Fruit fly (Drosophila melanogaster) whole organism, embryonic: ENCODE data around the gene CG12516.
A peak's percentile ranks its signal among the peaks of the same experiment; 100 is the strongest.

Experiments used
- Atf-2 ChIP-seq: fragments of 200-800 bp; sonication (Bioruptor generic); optimal IDR thresholded peaks from 2 replicates; lab custom pipeline; 2016; ENCODE audit warnings: missing biosample characterization, missing genetic modification characterization
- Bteb2 ChIP-seq: fragments of 200-800 bp; sonication (Bioruptor generic); optimal IDR thresholded peaks from 2 replicates; lab custom pipeline; 2016; ENCODE audit warnings: missing biosample characterization, missing genetic modification characterization
- CG10209 ChIP-seq: fragments of 200-800 bp; sonication (Bioruptor generic); optimal IDR thresholded peaks from 3 replicates; lab custom pipeline; 2017; ENCODE audit warnings: missing biosample characterization, mild to moderate bottlenecking, missing genetic modification characterization, missing genetic modification reagents
- CG10321 ChIP-seq: fragments of 200-800 bp; sonication (Bioruptor generic); IDR thresholded peaks from 2 replicates; pipeline ENCODE4 v1.3.6; 2022; ENCODE audit warnings: missing biosample characterization, missing genetic modification characterization
- CG10366 ChIP-seq: fragments of 200-800 bp; sonication (Bioruptor generic); IDR thresholded peaks from 2 replicates; pipeline ENCODE4 v1.3.6; 2022; ENCODE audit warnings: missing biosample characterization, missing genetic modification characterization
- CG10462 ChIP-seq: fragments of 200-800 bp; sonication (Bioruptor generic); optimal IDR thresholded peaks from 2 replicates; lab custom pipeline; 2016; ENCODE audit warnings: missing biosample characterization, missing genetic modification characterization
- CG11085 ChIP-seq: fragments of 200-800 bp; sonication (Bioruptor generic); IDR thresholded peaks from 2 replicates; pipeline ENCODE4 v1.3.6; 2022; ENCODE audit warnings: missing biosample characterization, missing genetic modification characterization
- CG11696 ChIP-seq: fragments of 200-800 bp; sonication (Bioruptor generic); IDR thresholded peaks from 2 replicates; pipeline ENCODE4 v1.3.6; 2022; ENCODE audit warnings: missing biosample characterization, missing genetic modification characterization
- CG13894 ChIP-seq: fragments of 200-800 bp; sonication (Bioruptor generic); optimal IDR thresholded peaks from 3 replicates; lab custom pipeline; 2018; ENCODE audit warnings: missing biosample characterization, mild to moderate bottlenecking, missing genetic modification characterization, moderate library complexity
- CG14710 ChIP-seq: fragments of 200-800 bp; sonication (Bioruptor generic); optimal IDR thresholded peaks from 3 replicates; lab custom pipeline; 2019; ENCODE audit warnings: missing biosample characterization, mild to moderate bottlenecking, missing genetic modification characterization, moderate library complexity
- CG14860 ChIP-seq: fragments of 200-800 bp; sonication (Bioruptor generic); IDR thresholded peaks from 3 replicates; pipeline ENCODE4 v1.3.6; 2022; ENCODE audit warnings: missing biosample characterization, missing genetic modification characterization; ENCODE audit not compliant: partially characterized antibody
- CG1603 ChIP-seq: fragments of 200-800 bp; sonication (Bioruptor generic); optimal IDR thresholded peaks from 2 replicates; lab custom pipeline; 2019; ENCODE audit warnings: missing biosample characterization, mild to moderate bottlenecking, missing genetic modification characterization, moderate library complexity
- CG1647 ChIP-seq: fragments of 200-800 bp; sonication (Bioruptor generic); optimal IDR thresholded peaks from 3 replicates; lab custom pipeline; 2016; ENCODE audit warnings: missing biosample characterization, missing genetic modification characterization
- CG17568 ChIP-seq: fragments of 200-800 bp; sonication (Bioruptor generic); optimal IDR thresholded peaks from 2 replicates; lab custom pipeline; 2018; ENCODE audit warnings: missing biosample characterization, mild to moderate bottlenecking, missing genetic modification characterization, moderate library complexity
- CG18476 ChIP-seq: fragments of 200-800 bp; sonication (Bioruptor generic); optimal IDR thresholded peaks from 2 replicates; lab custom pipeline; 2016; ENCODE audit warnings: missing biosample characterization, mild to moderate bottlenecking, missing genetic modification characterization
- CG2116 ChIP-seq: fragments of 200-800 bp; sonication (Bioruptor generic); optimal IDR thresholded peaks from 3 replicates; lab custom pipeline; 2018; ENCODE audit warnings: missing biosample characterization, mild to moderate bottlenecking, missing genetic modification characterization
- CG2678 ChIP-seq: fragments of 200-800 bp; sonication (Bioruptor generic); optimal IDR thresholded peaks from 3 replicates; lab custom pipeline; 2019; ENCODE audit warnings: missing biosample characterization, mild to moderate bottlenecking, missing genetic modification characterization, moderate library complexity
- CG31388 ChIP-seq: fragments of 200-800 bp; sonication (Bioruptor generic); optimal IDR thresholded peaks from 2 replicates; lab custom pipeline; 2016; ENCODE audit warnings: missing biosample characterization, missing genetic modification characterization
- CG4820 ChIP-seq: fragments of 200-800 bp; sonication (Bioruptor generic); optimal IDR thresholded peaks from 3 replicates; lab custom pipeline; 2016; ENCODE audit warnings: missing biosample characterization, missing genetic modification characterization
- CG6813 ChIP-seq: fragments of 200-800 bp; sonication (Bioruptor generic); optimal IDR thresholded peaks from 2 replicates; lab custom pipeline; 2017; ENCODE audit warnings: missing biosample characterization, missing genetic modification characterization, mild to moderate bottlenecking, moderate library complexity, missing genetic modification reagents
- CG7928 ChIP-seq: fragments of 200-800 bp; sonication (Bioruptor generic); optimal IDR thresholded peaks from 2 replicates; lab custom pipeline; 2017; ENCODE audit warnings: missing biosample characterization, mild to moderate bottlenecking, missing genetic modification characterization
- CG9797 ChIP-seq: fragments of 200-800 bp; sonication (Bioruptor generic); optimal IDR thresholded peaks from 3 replicates; lab custom pipeline; 2018; ENCODE audit warnings: missing biosample characterization, mild to moderate bottlenecking, missing genetic modification characterization
- Chrac-16 ChIP-seq: fragments of 200-800 bp; sonication (Bioruptor generic); optimal IDR thresholded peaks from 3 replicates; lab custom pipeline; 2016; ENCODE audit warnings: missing biosample characterization, missing genetic modification characterization
- Dip3 ChIP-seq: fragments of 200-800 bp; sonication (Bioruptor generic); optimal IDR thresholded peaks from 3 replicates; lab custom pipeline; 2016; ENCODE audit warnings: missing biosample characterization, missing genetic modification characterization
- Dref ChIP-seq: fragments of 200-800 bp; sonication (Bioruptor generic); IDR thresholded peaks from 2 replicates; pipeline ENCODE4 v1.3.6; 2022; ENCODE audit warnings: missing biosample characterization, missing genetic modification characterization
- Drgx ChIP-seq: fragments of 200-800 bp; sonication (Bioruptor generic); IDR thresholded peaks from 2 replicates; pipeline ENCODE4 v1.3.6; 2022; ENCODE audit warnings: missing biosample characterization, missing genetic modification characterization
- Ets65A ChIP-seq: fragments of 200-800 bp; sonication (Bioruptor generic); peaks from one replicate; lab custom pipeline; 2016; ENCODE audit warnings: missing biosample characterization, missing genetic modification characterization
- Max ChIP-seq: fragments of 200-800 bp; sonication (Bioruptor generic); optimal IDR thresholded peaks from 2 replicates; lab custom pipeline; 2016; ENCODE audit warnings: missing biosample characterization, mild to moderate bottlenecking, missing genetic modification characterization
- Ptx1 ChIP-seq: fragments of 200-800 bp; sonication (Bioruptor generic); IDR thresholded peaks from 2 replicates; pipeline ENCODE4 v1.3.6; 2022; ENCODE audit warnings: missing biosample characterization, missing genetic modification characterization
- Six4 ChIP-seq: fragments of 200-800 bp; sonication (Bioruptor generic); optimal IDR thresholded peaks from 2 replicates; lab custom pipeline; 2016; ENCODE audit warnings: missing biosample characterization, missing genetic modification characterization
- Sox100B ChIP-seq: fragments of 200-800 bp; sonication (Bioruptor generic); optimal IDR thresholded peaks from 3 replicates; lab custom pipeline; 2018; ENCODE audit warnings: missing biosample characterization, mild to moderate bottlenecking, missing genetic modification characterization
- amos ChIP-seq: fragments of 200-800 bp; sonication (Bioruptor generic); IDR thresholded peaks from 2 replicates; pipeline ENCODE4 v1.3.6; 2022; ENCODE audit warnings: missing biosample characterization, missing genetic modification characterization; ENCODE audit not compliant: partially characterized antibody
- ash1 ChIP-seq: fragments of 200-800 bp; sonication (Bioruptor generic); optimal IDR thresholded peaks from 2 replicates; lab custom pipeline; 2018; ENCODE audit warnings: missing biosample characterization, mild to moderate bottlenecking, missing genetic modification characterization
- dpn ChIP-seq, 2 experiments: fragments of 200-800 bp; sonication (Bioruptor generic); optimal IDR thresholded peaks; 3 replicates each; lab custom pipeline; 2016; ENCODE audit warnings: missing biosample characterization in 2 of 2, missing genetic modification characterization in 2 of 2
- grau ChIP-seq: fragments of 200-800 bp; optimal IDR thresholded peaks from 3 replicates; lab custom pipeline; 2019; ENCODE audit warnings: missing biosample characterization, mild to moderate bottlenecking, missing genetic modification characterization, moderate library complexity
- hth ChIP-seq: fragments of >200 bp; optimal IDR thresholded peaks from 2 replicates; lab custom pipeline; 2017; ENCODE audit warnings: inconsistent platforms
- pan ChIP-seq, 4 experiments: fragments of >200 bp in 3 of 4; fragments of 200-800 bp in 1 of 4; sonication (Bioruptor generic) in 1 of 4; optimal IDR thresholded peaks in 3 of 4; IDR thresholded peaks in 1 of 4; 2 replicates each; pipeline versions ENCODE4 v1.3.6 to Lab custom; 2017 to 2022; ENCODE audit warnings: missing biosample characterization in 2 of 4, missing genetic modification characterization in 2 of 4, mixed read lengths in 1 of 4
- row ChIP-seq: fragments of 200-800 bp; sonication (Bioruptor generic); IDR thresholded peaks from 3 replicates; pipeline ENCODE4 v1.3.6; 2022; ENCODE audit warnings: missing biosample characterization, missing genetic modification characterization
- sc ChIP-seq, 3 experiments: fragments of >200 bp in 2 of 3; fragments of 200-800 bp in 1 of 3; sonication (Bioruptor generic) in 1 of 3; optimal IDR thresholded peaks; 2 replicates in 2 of 3; 3 replicates in 1 of 3; lab custom pipeline; 2017; ENCODE audit warnings: mild to moderate bottlenecking in 1 of 3, missing biosample characterization in 1 of 3, missing genetic modification characterization in 1 of 3, missing genetic modification reagents in 1 of 3
- seq ChIP-seq: fragments of 200-800 bp; sonication (Bioruptor generic); IDR thresholded peaks from 2 replicates; pipeline ENCODE4 v1.3.6; 2022; ENCODE audit warnings: missing biosample characterization, missing genetic modification characterization
- slou ChIP-seq: fragments of 200-800 bp; sonication (Bioruptor generic); optimal IDR thresholded peaks from 3 replicates; lab custom pipeline; 2016; ENCODE audit warnings: missing biosample characterization, missing genetic modification characterization
- sr ChIP-seq: fragments of 200-800 bp; sonication (Bioruptor generic); IDR thresholded peaks from 3 replicates; pipeline ENCODE4 v1.3.6; 2022; ENCODE audit warnings: missing biosample characterization, missing genetic modification characterization
- sug ChIP-seq: fragments of 200-800 bp; optimal IDR thresholded peaks from 2 replicates; lab custom pipeline; 2019; ENCODE audit warnings: missing biosample characterization, mild to moderate bottlenecking, missing genetic modification characterization, moderate library complexity
- tna ChIP-seq: fragments of 200-800 bp; sonication (Bioruptor generic); IDR thresholded peaks from 2 replicates; pipeline ENCODE4 v1.3.6; 2022; ENCODE audit warnings: missing biosample characterization, missing genetic modification characterization; ENCODE audit not compliant: partially characterized antibody
- zen ChIP-seq: fragments of 200-800 bp; sonication (Bioruptor generic); optimal IDR thresholded peaks from 3 replicates; lab custom pipeline; 2018; ENCODE audit warnings: missing biosample characterization, mild to moderate bottlenecking, missing genetic modification characterization, moderate library complexity

The CG12516 gene

DNA sequence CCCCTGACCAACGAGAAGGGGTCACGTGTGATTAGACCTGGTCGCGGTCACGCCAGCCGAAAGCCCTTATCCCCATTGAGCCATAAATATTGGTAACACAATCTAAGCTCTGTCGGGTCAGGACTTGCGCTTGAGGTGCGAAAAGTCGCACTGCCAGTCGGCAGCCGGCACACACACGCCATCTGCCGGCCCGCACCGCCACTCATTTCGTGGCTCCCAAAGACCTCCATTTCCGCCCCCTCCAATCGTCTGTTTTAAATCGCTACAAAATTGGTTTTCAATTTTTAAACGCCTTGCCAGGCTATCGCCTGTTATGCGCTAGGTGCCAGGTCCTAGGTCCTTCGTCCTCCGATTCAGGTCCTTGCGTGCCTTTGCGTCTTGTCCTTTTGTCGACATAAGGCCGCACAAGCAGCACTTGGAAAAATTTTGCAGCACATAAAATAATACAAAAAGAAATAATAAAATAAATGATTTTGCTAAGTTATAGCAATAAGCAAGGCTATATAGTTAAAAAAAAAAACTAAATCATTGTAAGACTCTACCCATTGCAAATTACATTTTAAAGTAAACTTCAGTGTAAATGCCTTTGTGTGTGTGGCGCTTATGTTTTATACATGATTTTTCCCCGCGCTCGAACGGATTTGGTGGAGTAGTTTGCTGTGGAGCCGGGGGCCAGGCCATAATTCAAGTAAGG lies 12.9 kb upstream of the CG12516 start (continued):
- TF ChIP-seq CG9797 (GFP tag; lab: Kevin White, UChicago) (no peak), sc (optimal IDR thresholded peaks at IDR 0.05; lab: Kevin White, UChicago) (no peak), sc (GFP tag; optimal IDR thresholded peaks at IDR 0.05; lab: Kevin White, UChicago) (no peak), pan (optimal IDR thresholded peaks at IDR 0.05; lab: Kevin White, UChicago) (no peak), pan (GFP tag; optimal IDR thresholded peaks at IDR 0.05 in 1 of 2, IDR thresholded peaks at IDR 0.05 in 1 of 2) (no peak), amos (GFP tag; lab: Robert Waterston, UW) (no peak), CG1603 (tag; lab: Kevin White, UChicago) (no peak), CG1647 (GFP tag; lab: Kevin White, UChicago) (no peak), Drgx (GFP tag; lab: Robert Waterston, UW) (no peak), CG10462 (GFP tag; lab: Kevin White, UChicago) (no peak), Ptx1 (GFP tag; lab: Robert Waterston, UW) (peak; percentile 28; the same call in 1 of the 2 replicates), CG18476 (GFP tag; lab: Kevin White, UChicago) (peak; percentile 16), CG11696 (GFP tag; lab: Robert Waterston, UW) (no peak), row (GFP tag; lab: Robert Waterston, UW) (peak; percentile 45)
- TF ChIP-seq, all 482 proteins: peak for 27

DNA sequence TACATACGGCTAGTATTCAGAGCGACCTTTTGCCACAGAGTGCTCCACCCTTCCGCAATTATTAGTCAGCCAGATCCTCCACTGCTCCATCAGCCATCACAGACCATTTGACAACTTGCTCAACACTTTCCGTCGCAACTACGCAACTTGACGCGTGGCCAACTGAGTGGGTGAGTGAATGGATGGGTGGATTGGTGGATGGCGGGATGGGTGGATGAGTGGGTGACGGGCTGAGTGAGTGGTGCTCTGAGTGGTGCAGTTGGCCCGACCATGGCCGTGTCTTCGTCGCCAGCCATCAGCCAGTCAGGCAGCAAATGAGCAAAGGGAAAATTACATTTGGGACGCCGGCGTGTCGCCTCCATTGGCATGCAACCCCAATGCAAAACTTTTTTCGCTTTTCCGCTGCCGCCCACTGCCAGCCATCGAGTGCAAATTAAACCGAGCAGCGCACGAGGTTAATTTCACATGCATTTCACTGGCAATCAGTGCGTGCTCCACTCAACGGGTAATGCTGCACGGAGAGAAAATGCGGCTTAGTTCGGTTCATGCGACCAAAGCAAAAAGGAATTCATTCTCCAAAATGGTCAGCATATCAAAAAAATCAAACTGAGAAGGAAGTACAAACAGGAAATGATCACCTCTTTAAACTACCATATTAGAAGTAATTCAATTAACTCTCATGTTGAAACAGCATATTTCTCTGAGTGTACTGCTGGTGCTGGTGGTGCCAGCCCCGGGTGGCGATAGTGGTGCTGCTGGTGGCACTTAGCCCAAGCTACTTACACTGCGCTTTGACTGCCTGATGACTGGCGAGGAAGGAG lies 3.7 kb upstream of the CG12516 start:
- TF ChIP-seq CG31388 (no peak), Ptx1 (GFP tag; lab: Robert Waterston, UW) (0 out of 2 replicates have a peak, but pooled peaks have one; percentile 14), Atf-2 (GFP tag; lab: Kevin White, UChicago) (no peak), sug (no peak), Dip3 (GFP tag; lab: Kevin White, UChicago) (no peak), grau (no peak), CG4820 (GFP tag; lab: Kevin White, UChicago) (no peak), slou (GFP tag; lab: Kevin White, UChicago) (no peak), Chrac-16 (GFP tag; lab: Kevin White, UChicago) (no peak), CG14860 (GFP tag; lab: Robert Waterston, UW) (no peak), CG11085 (GFP tag; lab: Robert Waterston, UW) (no peak), CG7928 (GFP tag; lab: Kevin White, UChicago) (no peak), CG10209 (GFP tag; lab: Kevin White, UChicago) (no peak), dpn (GFP tag; optimal IDR thresholded peaks at IDR 0.05; lab: Kevin White, UChicago) (no peak), Ets65A (GFP tag; lab: Kevin White, UChicago) (peak; percentile 93), Max (no peak), Dref (no peak), CG6813 (GFP tag; lab: Kevin White, UChicago) (no peak), CG10321 (GFP tag; lab: Robert Waterston, UW) (no peak), CG17568 (GFP tag; lab: Kevin White, UChicago) (no peak), ash1 (GFP tag; lab: Kevin White, UChicago) (no peak), Sox100B (GFP tag; lab: Kevin White, UChicago) (no peak), CG13894 (tag; lab: Kevin White, UChicago) (no peak), sr (GFP tag; lab: Robert Waterston, UW) (0 out of 3 replicates have a peak, but pooled peaks have one; percentile 51), CG2116 (GFP tag; lab: Kevin White, UChicago) (no peak), zen (tag; lab: Kevin White, UChicago) (no peak), CG10462 (GFP tag; lab: Kevin White, UChicago) (no peak), tna (GFP tag; lab: Robert Waterston, UW) (no peak), Bteb2 (GFP tag; lab: Kevin White, UChicago) (no peak), CG2678 (tag; lab: Kevin White, UChicago) (no peak), Six4 (no peak), CG1603 (tag; lab: Kevin White, UChicago) (peak; percentile 42), hth (lab: Kevin White, UChicago) (no peak), seq (GFP tag; lab: Robert Waterston, UW) (no peak), CG10366 (no peak), CG14710 (tag; lab: Kevin White, UChicago) (no peak)
